Worm (Caenorhabditis elegans) whole organism, L2 larva: ENCODE results near the gene gst-36.

Source experiments
- C34F6.9 ChIP-seq: fragments of 150-350 bp; optimal IDR thresholded peaks from 2 replicates; lab custom pipeline; 2014; ENCODE audit warnings: missing biosample characterization, missing genetic modification characterization
- F13H6.1 ChIP-seq: sonication (generic microtip); optimal IDR thresholded peaks from 2 replicates; lab custom pipeline; 2016; ENCODE audit warnings: missing genetic modification characterization, missing compliant biosample characterization
- R02D3.7 ChIP-seq: fragments of 150-350 bp; optimal IDR thresholded peaks from 2 replicates; lab custom pipeline; 2014; ENCODE audit warnings: missing biosample characterization, missing genetic modification characterization
- Y55F3AM.14 ChIP-seq: fragments of 200-800 bp; sonication (Bioruptor generic); optimal IDR thresholded peaks from 2 replicates; lab custom pipeline; 2018; ENCODE audit warnings: mild to moderate bottlenecking, missing genetic modification characterization, missing compliant biosample characterization
- ZK546.5 ChIP-seq: sonication (generic microtip); optimal IDR thresholded peaks from 2 replicates; lab custom pipeline; 2017; ENCODE audit warnings: missing biosample characterization, missing genetic modification characterization
- aly-2 ChIP-seq: fragments of 150-350 bp; optimal IDR thresholded peaks from 2 replicates; lab custom pipeline; 2014; ENCODE audit warnings: missing biosample characterization, missing genetic modification characterization
- ama-1 ChIP-seq: fragments of 150-350 bp; optimal IDR thresholded peaks from 2 replicates; lab custom pipeline; 2018; ENCODE audit warnings: inconsistent platforms
- blmp-1 ChIP-seq: sonication (generic microtip); optimal IDR thresholded peaks from 2 replicates; lab custom pipeline; 2017; ENCODE audit warnings: missing genetic modification characterization, mild to moderate bottlenecking, missing compliant biosample characterization, antibody characterized with exemption, moderate library complexity; ENCODE audit not compliant: insufficient read depth
- ceh-16 ChIP-seq: fragments of 150-350 bp; optimal IDR thresholded peaks from 2 replicates; lab custom pipeline; 2014; ENCODE audit warnings: missing biosample characterization, missing genetic modification characterization
- ceh-82 ChIP-seq: fragments of 150-350 bp; optimal IDR thresholded peaks from 2 replicates; lab custom pipeline; 2014; ENCODE audit warnings: missing biosample characterization, missing genetic modification characterization
- crh-2 ChIP-seq: sonication (generic microtip); optimal IDR thresholded peaks from 2 replicates; lab custom pipeline; 2017; ENCODE audit warnings: missing biosample characterization, missing genetic modification characterization
- dmd-4 ChIP-seq: sonication (generic microtip); optimal IDR thresholded peaks from 2 replicates; lab custom pipeline; 2017; ENCODE audit warnings: missing biosample characterization, missing genetic modification characterization
- egl-27 ChIP-seq: sonication (generic microtip); optimal IDR thresholded peaks from 3 replicates; lab custom pipeline; 2017; ENCODE audit warnings: missing biosample characterization, missing genetic modification reagents, missing genetic modification characterization
- elt-1 ChIP-seq: fragments of 150-350 bp; optimal IDR thresholded peaks from 2 replicates; lab custom pipeline; 2014; ENCODE audit warnings: missing biosample characterization, missing genetic modification characterization
- elt-3 ChIP-seq: sonication (generic microtip); optimal IDR thresholded peaks from 2 replicates; lab custom pipeline; 2017; ENCODE audit warnings: missing biosample characterization, missing genetic modification characterization
- fos-1 ChIP-seq: fragments of 150-350 bp; optimal IDR thresholded peaks from 2 replicates; lab custom pipeline; 2014; ENCODE audit warnings: missing biosample characterization, missing genetic modification characterization
- gmeb-1 ChIP-seq: fragments of 150-350 bp; optimal IDR thresholded peaks from 2 replicates; lab custom pipeline; 2014; ENCODE audit warnings: missing biosample characterization, missing genetic modification characterization
- lin-11 ChIP-seq: fragments of 150-350 bp; sonication (generic microtip); optimal IDR thresholded peaks from 2 replicates; lab custom pipeline; 2014; ENCODE audit warnings: missing biosample characterization, missing genetic modification characterization, inconsistent platforms, mixed read lengths
- lin-13 ChIP-seq: fragments of 150-350 bp; optimal IDR thresholded peaks from 2 replicates; lab custom pipeline; 2014; ENCODE audit warnings: missing biosample characterization, missing genetic modification reagents, missing genetic modification characterization
- lin-39 ChIP-seq: fragments of 150-350 bp; optimal IDR thresholded peaks from 2 replicates; lab custom pipeline; 2014; ENCODE audit warnings: missing biosample characterization, missing genetic modification reagents, missing genetic modification characterization
- lsy-2 ChIP-seq, 2 experiments: fragments of 150-350 bp in 1 of 2; sonication (generic microtip) in 1 of 2; optimal IDR thresholded peaks; 2 replicates each; lab custom pipeline; 2014 to 2017; ENCODE audit warnings: missing biosample characterization in 2 of 2, missing genetic modification characterization in 2 of 2
- mab-5 ChIP-seq: fragments of 150-350 bp; optimal IDR thresholded peaks from 2 replicates; lab custom pipeline; 2014; ENCODE audit warnings: missing biosample characterization, missing genetic modification characterization
- mbf-1 ChIP-seq: sonication (generic microtip); optimal IDR thresholded peaks from 2 replicates; lab custom pipeline; 2017; ENCODE audit warnings: missing biosample characterization, missing genetic modification characterization
- mdl-1 ChIP-seq, 2 experiments: fragments of 150-350 bp in 1 of 2; sonication (generic microtip) in 1 of 2; optimal IDR thresholded peaks; 2 replicates each; lab custom pipeline; 2017; ENCODE audit warnings: missing biosample characterization in 2 of 2, missing genetic modification characterization in 2 of 2
- nhr-10 ChIP-seq: sonication (generic microtip); optimal IDR thresholded peaks from 2 replicates; lab custom pipeline; 2017; ENCODE audit warnings: missing biosample characterization, missing genetic modification characterization
- nhr-11 ChIP-seq: fragments of 150-350 bp; optimal IDR thresholded peaks from 2 replicates; lab custom pipeline; 2014; ENCODE audit warnings: missing biosample characterization, missing genetic modification characterization
- nhr-12 ChIP-seq: fragments of 150-350 bp; optimal IDR thresholded peaks from 2 replicates; lab custom pipeline; 2014; ENCODE audit warnings: missing biosample characterization, missing genetic modification characterization
- nhr-129 ChIP-seq: fragments of 150-350 bp; optimal IDR thresholded peaks from 2 replicates; lab custom pipeline; 2014; ENCODE audit warnings: missing biosample characterization, missing genetic modification characterization
- nhr-21 ChIP-seq: fragments of 150-350 bp; optimal IDR thresholded peaks from 2 replicates; lab custom pipeline; 2014; ENCODE audit warnings: missing biosample characterization, missing genetic modification characterization
- nhr-237 ChIP-seq: fragments of 150-350 bp; optimal IDR thresholded peaks from 2 replicates; lab custom pipeline; 2014; ENCODE audit warnings: missing biosample characterization, missing genetic modification characterization
- nhr-25 ChIP-seq: fragments of 150-350 bp; sonication (generic microtip); optimal IDR thresholded peaks from 3 replicates; lab custom pipeline; 2014; ENCODE audit warnings: missing biosample characterization, missing genetic modification characterization
- nhr-6 ChIP-seq: fragments of 150-350 bp; optimal IDR thresholded peaks from 2 replicates; lab custom pipeline; 2014; ENCODE audit warnings: missing biosample characterization, missing genetic modification characterization
- nhr-77 ChIP-seq: fragments of 150-350 bp; optimal IDR thresholded peaks from 2 replicates; lab custom pipeline; 2014; ENCODE audit warnings: missing biosample characterization, missing genetic modification characterization
- skn-1 ChIP-seq: sonication (generic microtip); optimal IDR thresholded peaks from 2 replicates; lab custom pipeline; 2017; ENCODE audit warnings: missing biosample characterization, missing genetic modification characterization
- sma-3 ChIP-seq: sonication (generic microtip); optimal IDR thresholded peaks from 2 replicates; lab custom pipeline; 2016; ENCODE audit warnings: missing genetic modification reagents, missing genetic modification characterization, missing compliant biosample characterization
- sma-9 ChIP-seq, 2 experiments: fragments of 150-350 bp in 1 of 2; sonication (generic microtip) in 1 of 2; optimal IDR thresholded peaks; 2 replicates each; lab custom pipeline; 2014 to 2016; ENCODE audit warnings: missing genetic modification characterization in 2 of 2, mild to moderate bottlenecking in 1 of 2, missing biosample characterization in 1 of 2, missing compliant biosample characterization in 1 of 2, missing genetic modification reagents in 1 of 2, moderate library complexity in 1 of 2
- unc-39 ChIP-seq: fragments of 150-350 bp; optimal IDR thresholded peaks from 2 replicates; lab custom pipeline; 2014; ENCODE audit warnings: missing biosample characterization, missing genetic modification characterization
- unc-55 ChIP-seq: fragments of 150-350 bp; sonication (generic microtip); optimal IDR thresholded peaks from 3 replicates; lab custom pipeline; 2014; ENCODE audit warnings: missing biosample characterization, missing genetic modification reagents, missing genetic modification characterization
- zag-1 ChIP-seq: fragments of 150-350 bp; optimal IDR thresholded peaks from 2 replicates; lab custom pipeline; 2014; ENCODE audit warnings: missing biosample characterization, missing genetic modification characterization
- ztf-1 ChIP-seq: fragments of 200-800 bp; sonication (Bioruptor generic); conservative IDR thresholded peaks from 2 replicates; pipeline ENCODE4 v1.3.6; 2022; ENCODE audit warnings: missing genetic modification characterization, missing compliant biosample characterization
- ztf-11 ChIP-seq: sonication (generic microtip); optimal IDR thresholded peaks from 2 replicates; lab custom pipeline; 2017; ENCODE audit warnings: missing biosample characterization, missing genetic modification characterization
- ztf-4 ChIP-seq: fragments of 150-350 bp; optimal IDR thresholded peaks from 2 replicates; lab custom pipeline; 2014; ENCODE audit warnings: missing biosample characterization, missing genetic modification characterization

The gst-36 gene

ce11 chrX:9837989-9838541, 24.7 kb downstream of the gst-36 start, which contains the start of gene ipla-2 (continued):
- TF ChIP-seq lin-13 (GFP tag; lab: Kevin White, UChicago) (peak; percentile 55), F13H6.1 (peak; percentile 57), C34F6.9 (tag; lab: Kevin White, UChicago) (peak; percentile 93), blmp-1 (tag; lab: Kevin White, UChicago) (no peak), ceh-82 (no peak), fos-1 (tag; lab: Kevin White, UChicago) (peak; percentile 84), nhr-21 (tag; lab: Kevin White, UChicago) (peak; percentile 3), ztf-4 (tag; lab: Kevin White, UChicago) (peak; percentile 26)
- TF ChIP-seq, all 48 proteins: peak for 21

- TF ChIP-seq F13H6.1 (peak; percentile 45), nhr-129 (tag; lab: Kevin White, UChicago) (peak; percentile 42), ztf-4 (tag; lab: Kevin White, UChicago) (no peak)
These were observed 30.4 kb downstream of the gst-36 start for ce11 chrX:9832370-9832769.

- no peak for TF ChIP-seq nhr-129 (tag; lab: Kevin White, UChicago)
- no peak for TF ChIP-seq skn-1 (tag; lab: Kevin White, UChicago)
- no peak for TF ChIP-seq lin-39 (tag; lab: Kevin White, UChicago)
- no peak for TF ChIP-seq Y55F3AM.14 (GFP tag; lab: Kevin White, UChicago)
- no peak for TF ChIP-seq gmeb-1
- TF ChIP-seq nhr-10 (tag; lab: Kevin White, UChicago) = no peak
- no peak for TF ChIP-seq nhr-12 (tag; lab: Kevin White, UChicago)
- TF ChIP-seq crh-2 (tag; lab: Kevin White, UChicago) = no peak
- TF ChIP-seq R02D3.7 (tag; lab: Kevin White, UChicago) = no peak
- no peak for TF ChIP-seq elt-1 (tag; lab: Kevin White, UChicago)
- TF ChIP-seq C34F6.9 (tag; lab: Kevin White, UChicago) = no peak
- TF ChIP-seq aly-2 (tag; lab: Kevin White, UChicago) = no peak
- TF ChIP-seq ztf-4 (tag; lab: Kevin White, UChicago) = no peak
- TF ChIP-seq mbf-1 (tag; lab: Kevin White, UChicago) = no peak
- no peak for TF ChIP-seq lin-11 (tag; lab: Kevin White, UChicago)
- no peak for TF ChIP-seq nhr-6 (tag; lab: Kevin White, UChicago)
These were observed 31.5 kb downstream of the gst-36 start, which contains the start of gene rrc-1 for ce11 chrX:9831215-9831614. Gene rrc-1, minus strand, starts transcription at chrX:9831288.

- TF ChIP-seq sma-9 (GFP tag; optimal IDR thresholded peaks at IDR 0.05; lab: Kevin White, UChicago) = peak; percentile 26
- no peak for TF ChIP-seq sma-9 (tag; optimal IDR thresholded peaks at IDR 0.05; lab: Kevin White, UChicago)
- TF ChIP-seq nhr-21 (tag; lab: Kevin White, UChicago) = no peak
- TF ChIP-seq fos-1 (tag; lab: Kevin White, UChicago) = peak; percentile 78
- peak; percentile 68 for TF ChIP-seq F13H6.1
- no peak for TF ChIP-seq egl-27
- no peak for TF ChIP-seq blmp-1 (tag; lab: Kevin White, UChicago)
- no peak for TF ChIP-seq elt-3 (tag; lab: Kevin White, UChicago)
- no peak for TF ChIP-seq mab-5 (tag; lab: Kevin White, UChicago)
- no peak for TF ChIP-seq gmeb-1
- TF ChIP-seq lin-11 (tag; lab: Kevin White, UChicago) = no peak
- TF ChIP-seq skn-1 (tag; lab: Kevin White, UChicago) = peak; percentile 81
- no peak for TF ChIP-seq ZK546.5 (tag; lab: Kevin White, UChicago)
- TF ChIP-seq zag-1 = peak; percentile 41
- TF ChIP-seq ztf-1 (GFP tag; lab: Robert Waterston, UW) = no peak
- peak; percentile 89 for TF ChIP-seq nhr-129 (tag; lab: Kevin White, UChicago)
- no peak for TF ChIP-seq nhr-77 (tag; lab: Kevin White, UChicago)
- no peak for TF ChIP-seq ztf-4 (tag; lab: Kevin White, UChicago)
- TF ChIP-seq Y55F3AM.14 (GFP tag; lab: Kevin White, UChicago) = no peak
- TF ChIP-seq ceh-16 (tag; lab: Kevin White, UChicago) = no peak
- no peak for TF ChIP-seq mbf-1 (tag; lab: Kevin White, UChicago)
- TF ChIP-seq crh-2 (tag; lab: Kevin White, UChicago) = peak; percentile 77
- TF ChIP-seq ztf-11 (tag; lab: Kevin White, UChicago) = no peak
- no peak for TF ChIP-seq nhr-12 (tag; lab: Kevin White, UChicago)
- TF ChIP-seq R02D3.7 (tag; lab: Kevin White, UChicago) = no peak
- no peak for TF ChIP-seq nhr-237 (tag; lab: Kevin White, UChicago)
- TF ChIP-seq lsy-2 (tag; optimal IDR thresholded peaks at IDR 0.05; lab: Kevin White, UChicago) = peak in 1 of 2 experiments; percentile 52
- TF ChIP-seq ceh-82 = no peak
- no peak for TF ChIP-seq unc-39 (tag; lab: Kevin White, UChicago)
- TF ChIP-seq mdl-1 (tag; optimal IDR thresholded peaks at IDR 0.05; lab: Kevin White, UChicago) = no peak
- TF ChIP-seq ama-1 (lab: Kevin White, UChicago) = no peak
- TF ChIP-seq nhr-25 (tag; lab: Kevin White, UChicago) = no peak
- TF ChIP-seq unc-55 (GFP tag; lab: Kevin White, UChicago) = peak; percentile 68
- TF ChIP-seq lin-39 (tag; lab: Kevin White, UChicago) = no peak
- TF ChIP-seq sma-3 (GFP tag; lab: Kevin White, UChicago) = peak; percentile 20
- TF ChIP-seq nhr-6 (tag; lab: Kevin White, UChicago) = peak; percentile 63
- TF ChIP-seq aly-2 (tag; lab: Kevin White, UChicago) = no peak
- no peak for TF ChIP-seq nhr-11 (tag; lab: Kevin White, UChicago)
- TF ChIP-seq dmd-4 = no peak
These were observed 40.0 kb downstream of the gst-36 start for ce11 chrX:9822606-9823264.
